Worm (Caenorhabditis elegans): ENCODE results near the gene Y57G11C.22.
A peak's percentile ranks its signal among the peaks of the same experiment; 100 is the strongest.

The Y57G11C.22 gene

ce11 chrIV:14824878-14825352 lies 12.1 kb upstream of the Y57G11C.22 start, which contains the start of gene sec-61.A (continued):
- TF ChIP-seq T23F11.4 (GFP tag; optimal IDR thresholded peaks at IDR 0.05) (no peak), ceh-2 (tag; optimal IDR thresholded peaks at IDR 0.05) (no peak), syd-9 (tag; optimal IDR thresholded peaks at IDR 0.05) (no peak), madf-2 (tag; optimal IDR thresholded peaks at IDR 0.05) (peak; percentile 20), pqm-1 (tag; optimal IDR thresholded peaks at IDR 0.05) (no peak), ref-2 (tag; optimal IDR thresholded peaks at IDR 0.05) (peak; percentile 87), ztf-16 (tag; optimal IDR thresholded peaks at IDR 0.05) (peak; percentile 6), ceh-14 (tag; optimal IDR thresholded peaks at IDR 0.05) (no peak), ceh-30 (tag; optimal IDR thresholded peaks at IDR 0.05) (no peak), pag-3 (tag; optimal IDR thresholded peaks at IDR 0.05; ENCODE audit: borderline replicate concordance) (no peak), fkh-6 (tag; optimal IDR thresholded peaks at IDR 0.05) (no peak), K02D7.2 (tag; optimal IDR thresholded peaks at IDR 0.05) (no peak), sox-2 (GFP tag; IDR thresholded peaks at IDR 0.05) (no peak), F13H6.1 (tag; optimal IDR thresholded peaks at IDR 0.05) (no peak), npax-4 (tag; optimal IDR thresholded peaks at IDR 0.05) (no peak), sdc-2 (tag; optimal IDR thresholded peaks at IDR 0.05) (no peak)

- TF ChIP-seq fax-1 (tag; optimal IDR thresholded peaks at IDR 0.05), result no peak
- TF ChIP-seq K02D7.2 (tag; optimal IDR thresholded peaks at IDR 0.05), result no peak
- TF ChIP-seq T23F11.4 (GFP tag; optimal IDR thresholded peaks at IDR 0.05), result no peak
- TF ChIP-seq tbx-2 (tag; optimal IDR thresholded peaks at IDR 0.05), result no peak
- TF ChIP-seq ttx-3 (tag; optimal IDR thresholded peaks at IDR 0.05), result no peak
- TF ChIP-seq rnt-1 (tag; optimal IDR thresholded peaks at IDR 0.05), result no peak
- TF ChIP-seq pag-3 (tag; optimal IDR thresholded peaks at IDR 0.05; ENCODE audit: borderline replicate concordance), result no peak
- no peak for TF ChIP-seq nhr-232 (tag; optimal IDR thresholded peaks at IDR 0.05)
- TF ChIP-seq gmeb-2 (tag; optimal IDR thresholded peaks at IDR 0.05), result no peak
- no peak for TF ChIP-seq sdc-2 (tag; optimal IDR thresholded peaks at IDR 0.05)
- TF ChIP-seq F13H6.1 (tag; optimal IDR thresholded peaks at IDR 0.05), result no peak
- no peak for TF ChIP-seq C38D4.7 (GFP tag; optimal IDR thresholded peaks at IDR 0.05)
- TF ChIP-seq ceh-2 (tag; optimal IDR thresholded peaks at IDR 0.05), result no peak
- no peak for TF ChIP-seq dve-1 (tag; optimal IDR thresholded peaks at IDR 0.05)
- TF ChIP-seq elt-2 (tag; optimal IDR thresholded peaks at IDR 0.05), result no peak
- TF ChIP-seq ceh-22 (tag; optimal IDR thresholded peaks at IDR 0.05), result no peak
- TF ChIP-seq tbx-7 (tag; optimal IDR thresholded peaks at IDR 0.05), result no peak
- TF ChIP-seq pat-9 (tag; optimal IDR thresholded peaks at IDR 0.05), result no peak
- TF ChIP-seq ceh-9 (tag; optimal IDR thresholded peaks at IDR 0.05), result no peak
Measured at ce11 chrIV:14825379-14825778, 11.6 kb upstream of the Y57G11C.22 start, which contains the start of gene rps-18. rps-18 (plus strand) TSS chrIV:14825679.

ce11 chrIV:14826151-14826757 lies 10.8 kb upstream of the Y57G11C.22 start:
- TF ChIP-seq K09A11.1 (tag; optimal IDR thresholded peaks at IDR 0.05; ENCODE audit: insufficient read depth) (no peak), pha-2 (tag; optimal IDR thresholded peaks at IDR 0.05) (no peak), pag-3 (tag; optimal IDR thresholded peaks at IDR 0.05; ENCODE audit: borderline replicate concordance) (no peak), dve-1 (tag; optimal IDR thresholded peaks at IDR 0.05) (no peak), pat-9 (tag; optimal IDR thresholded peaks at IDR 0.05) (no peak), pha-4 (tag; optimal IDR thresholded peaks at IDR 0.05) (no peak), ahr-1 (tag; optimal IDR thresholded peaks at IDR 0.05) (no peak), ceh-48 (tag; optimal IDR thresholded peaks at IDR 0.05) (no peak), ceh-45 (GFP tag; IDR thresholded peaks at IDR 0.05) (no peak), tbx-2 (tag; optimal IDR thresholded peaks at IDR 0.05) (no peak), ceh-24 (tag; optimal IDR thresholded peaks at IDR 0.05) (no peak), ceh-31 (tag; optimal IDR thresholded peaks at IDR 0.05) (no peak), hlh-30 (tag; optimal IDR thresholded peaks at IDR 0.05; ENCODE audit: insufficient read depth) (no peak), lin-11 (tag; optimal IDR thresholded peaks at IDR 0.05) (no peak), syd-9 (tag; optimal IDR thresholded peaks at IDR 0.05) (no peak), sox-4 (tag; optimal IDR thresholded peaks at IDR 0.05) (no peak)
